Worm (Caenorhabditis elegans): ENCODE data around the gene F22H10.3.

Gene F22H10.3

ce11 chrX:16674632-16675031 is 2.9 kb downstream of the F22H10.3 start, which contains the start of gene tag-343:
Gene tag-343, minus strand, starts transcription at chrX:16674732.
- TF ChIP-seq snpc-4 (tag; optimal IDR thresholded peaks at IDR 0.05) (no peak), ceh-62 (tag; optimal IDR thresholded peaks at IDR 0.05) (no peak), nhr-77 (tag; optimal IDR thresholded peaks at IDR 0.05) (no peak), zfp-3 (GFP tag; conservative IDR thresholded peaks at IDR 0.05) (no peak), ceh-44 (GFP tag; IDR thresholded peaks at IDR 0.05) (no peak), mdt-29 (GFP tag; IDR thresholded peaks at IDR 0.05) (no peak), zip-11 (GFP tag; IDR thresholded peaks at IDR 0.05) (no peak), dmd-8 (GFP tag; IDR thresholded peaks at IDR 0.05) (no peak), Y105C5A.15 (GFP tag; IDR thresholded peaks at IDR 0.05) (no peak), ceh-32 (tag; optimal IDR thresholded peaks at IDR 0.05; ENCODE audit: poor library complexity) (no peak), pha-4 (GFP tag; IDR thresholded peaks at IDR 0.05) (no peak), pha-4 (tag; optimal IDR thresholded peaks at IDR 0.05) (no peak), fkh-10 (GFP tag; optimal IDR thresholded peaks at IDR 0.05) (no peak), unc-130 (GFP tag; optimal IDR thresholded peaks at IDR 0.05) (no peak), dmd-6 (GFP tag; IDR thresholded peaks at IDR 0.05) (no peak), vab-7 (GFP tag; IDR thresholded peaks at IDR 0.05) (no peak), pqm-1 (tag; optimal IDR thresholded peaks at IDR 0.05) (no peak), nhr-111 (GFP tag; optimal IDR thresholded peaks at IDR 0.05) (no peak)

ce11 chrX:16672661-16673060 is 4.8 kb downstream of the F22H10.3 start:
- TF ChIP-seq unc-62 (GFP tag; optimal IDR thresholded peaks at IDR 0.05 in 1 of 2) (no peak), unc-62 (tag; optimal IDR thresholded peaks at IDR 0.05) (no peak), dmd-6 (GFP tag; IDR thresholded peaks at IDR 0.05) (peak; percentile 53; the same call in 1 of the 2 replicates), fos-1 (tag; optimal IDR thresholded peaks at IDR 0.05) (no peak), mes-2 (tag; optimal IDR thresholded peaks at IDR 0.05; ENCODE audit: poor library complexity, severe bottlenecking) (peak; percentile 23), mdl-1 (tag; optimal IDR thresholded peaks at IDR 0.05) (peak in 1 of 2 experiments; percentile 18), vab-7 (GFP tag; IDR thresholded peaks at IDR 0.05) (no peak), mep-1 (tag; optimal IDR thresholded peaks at IDR 0.05) (no peak), nhr-28 (tag; optimal IDR thresholded peaks at IDR 0.05) (peak; percentile 58), ceh-32 (tag; optimal IDR thresholded peaks at IDR 0.05; ENCODE audit: poor library complexity) (no peak), hlh-30 (tag; optimal IDR thresholded peaks at IDR 0.05; ENCODE audit: insufficient read depth) (peak; percentile 26), pqm-1 (tag; optimal IDR thresholded peaks at IDR 0.05) (peak; percentile 63), nhr-76 (tag; optimal IDR thresholded peaks at IDR 0.05) (no peak), daf-16 (GFP tag; optimal IDR thresholded peaks at IDR 0.05) (no peak), daf-16 (tag; optimal IDR thresholded peaks at IDR 0.05) (peak; percentile 99), hlh-11 (tag; optimal IDR thresholded peaks at IDR 0.05) (peak; percentile 61), lsy-2 (tag; optimal IDR thresholded peaks at IDR 0.05) (no peak), skn-1 (tag; optimal IDR thresholded peaks at IDR 0.05) (no peak), aha-1 (tag) (no peak), fkh-10 (GFP tag; optimal IDR thresholded peaks at IDR 0.05) (no peak), nhr-25 (tag; optimal IDR thresholded peaks at IDR 0.05; ENCODE audit: borderline replicate concordance, insufficient read depth) (no peak), nhr-11 (tag; optimal IDR thresholded peaks at IDR 0.05) (no peak), snpc-1.2 (GFP tag; IDR thresholded peaks at IDR 0.05) (no peak), php-3 (GFP tag; IDR thresholded peaks at IDR 0.05) (peak; percentile 70; the same call in 1 of the 2 replicates), dve-1 (tag; optimal IDR thresholded peaks at IDR 0.05; ENCODE audit: insufficient read depth) (peak; percentile 71), nhr-237 (tag; optimal IDR thresholded peaks at IDR 0.05) (no peak), ceh-44 (GFP tag; IDR thresholded peaks at IDR 0.05) (no peak)

- TF ChIP-seq hif-1 (tag; optimal IDR thresholded peaks at IDR 0.05) (no peak), nhr-11 (tag; optimal IDR thresholded peaks at IDR 0.05) (no peak), hlh-11 (tag; optimal IDR thresholded peaks at IDR 0.05) (peak; percentile 18), egl-43 (GFP tag; IDR thresholded peaks at IDR 0.05) (0 out of 2 replicates have a peak, but pooled peaks have one; percentile 58), daf-19 (GFP tag; conservative IDR thresholded peaks at IDR 0.05) (no peak), php-3 (GFP tag; IDR thresholded peaks at IDR 0.05) (0 out of 2 replicates have a peak, but pooled peaks have one; percentile 39), R02D3.7 (tag; optimal IDR thresholded peaks at IDR 0.05) (no peak), mdt-29 (GFP tag; IDR thresholded peaks at IDR 0.05) (no peak), nhr-102 (tag; optimal IDR thresholded peaks at IDR 0.05) (no peak), set-16 (GFP tag; IDR thresholded peaks at IDR 0.05) (peak; percentile 86), lim-7 (GFP tag; IDR thresholded peaks at IDR 0.05) (no peak)
Measured at ce11 chrX:16671234-16671633, 6.3 kb downstream of the F22H10.3 start.
